Fruit fly (Drosophila melanogaster): ENCODE data around the gene Gr2a.

DNA sequence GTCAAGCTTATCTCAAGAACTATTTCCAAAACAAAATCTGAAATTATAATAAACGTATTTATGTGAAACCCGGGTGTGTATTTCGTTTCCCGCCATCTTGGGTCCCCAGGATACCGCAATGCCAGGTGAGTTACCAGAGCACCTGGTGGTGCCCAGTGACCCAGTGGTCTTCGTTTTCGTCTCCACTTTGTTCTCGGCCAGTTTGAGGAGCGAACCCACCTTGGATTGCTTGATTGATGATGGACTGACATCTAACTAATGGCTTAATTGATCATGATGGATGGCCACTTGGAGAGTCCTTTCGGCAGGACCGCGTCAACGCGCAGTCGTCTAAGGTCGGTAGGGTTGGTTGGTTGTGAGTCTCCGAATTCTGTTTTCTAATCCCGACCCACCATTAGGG is at the start of gene Gr2a:
- TF ChIP-seq CG11617 (GFP tag; optimal IDR thresholded peaks at IDR 0.05) (no peak), cic (GFP tag; optimal IDR thresholded peaks at IDR 0.05) (no peak), kay (GFP tag; ENCODE audit: borderline replicate concordance) (no peak), CG7101 (tag; optimal IDR thresholded peaks at IDR 0.05) (no peak), tj (GFP tag; optimal IDR thresholded peaks at IDR 0.05) (no peak), Clk (GFP tag; optimal IDR thresholded peaks at IDR 0.05) (no peak), CG5204 (GFP tag; optimal IDR thresholded peaks at IDR 0.05) (no peak), ovo (GFP tag; optimal IDR thresholded peaks at IDR 0.05) (no peak)
